Fruit fly (Drosophila melanogaster) whole organism, wandering third instar larva: ENCODE data around the gene ppk14.

Source experiments
- Abd-B ChIP-seq: fragments of >200 bp; optimal IDR thresholded peaks from 2 replicates; lab custom pipeline; 2017; ENCODE audit warnings: missing biosample characterization, missing genetic modification characterization
- CG9705 ChIP-seq: fragments of 200-800 bp; sonication (Bioruptor generic); optimal IDR thresholded peaks from 2 replicates; lab custom pipeline; 2018; ENCODE audit warnings: missing biosample characterization, mild to moderate bottlenecking, missing genetic modification characterization
- CrebA ChIP-seq: fragments of 200-800 bp; sonication (Bioruptor generic); optimal IDR thresholded peaks from 2 replicates; lab custom pipeline; 2016; ENCODE audit warnings: missing biosample characterization, mild to moderate bottlenecking, missing genetic modification characterization, borderline replicate concordance
- Dif ChIP-seq: fragments of 200-275, 200-300 bp; sonication (Bioruptor generic); optimal IDR thresholded peaks from 2 replicates; lab custom pipeline; 2018; ENCODE audit warnings: missing biosample characterization, missing genetic modification characterization; ENCODE audit not compliant: partially characterized antibody
- GATAd ChIP-seq: sonication (Bioruptor generic); optimal IDR thresholded peaks from 2 replicates; lab custom pipeline; 2016; ENCODE audit warnings: missing biosample characterization, missing genetic modification characterization
- HLH106 ChIP-seq: fragments of 200-800 bp; optimal IDR thresholded peaks from 3 replicates; lab custom pipeline; 2019; ENCODE audit warnings: missing biosample characterization, mild to moderate bottlenecking, missing genetic modification characterization, moderate library complexity
- Hnf4 ChIP-seq: fragments of 200-800 bp; sonication (Bioruptor generic); optimal IDR thresholded peaks from 2 replicates; lab custom pipeline; 2016; ENCODE audit warnings: missing biosample characterization, mild to moderate bottlenecking, missing genetic modification characterization
- Hr78 ChIP-seq: fragments of >200 bp; optimal IDR thresholded peaks from 2 replicates; lab custom pipeline; 2017; ENCODE audit warnings: missing biosample characterization, missing genetic modification characterization
- Hr83 ChIP-seq: fragments of 200-300 bp; sonication (Bioruptor generic); optimal IDR thresholded peaks from 2 replicates; lab custom pipeline; 2016; ENCODE audit warnings: missing biosample characterization, mild to moderate bottlenecking, missing genetic modification characterization, moderate library complexity; ENCODE audit not compliant: poor library complexity, severe bottlenecking
- Jra ChIP-seq: sonication (Bioruptor generic); optimal IDR thresholded peaks from 2 replicates; lab custom pipeline; 2016; ENCODE audit warnings: missing biosample characterization, missing genetic modification characterization
- Mio ChIP-seq: sonication (Bioruptor generic); optimal IDR thresholded peaks from 2 replicates; lab custom pipeline; 2016; ENCODE audit warnings: missing biosample characterization, missing genetic modification characterization
- Myc ChIP-seq: fragments of >200 bp; optimal IDR thresholded peaks from 2 replicates; lab custom pipeline; 2017
- OdsH ChIP-seq: fragments of 200-800 bp; sonication (Bioruptor generic); optimal IDR thresholded peaks from 2 replicates; lab custom pipeline; 2016; ENCODE audit warnings: missing biosample characterization, mild to moderate bottlenecking, missing genetic modification characterization
- Rel ChIP-seq, 2 experiments: fragments of 200-800 bp; sonication (Bioruptor generic) in 1 of 2; optimal IDR thresholded peaks; 2 replicates in 1 of 2; 3 replicates in 1 of 2; lab custom pipeline; 2016 to 2019; ENCODE audit warnings: mild to moderate bottlenecking in 2 of 2, missing biosample characterization in 2 of 2, missing genetic modification characterization in 2 of 2, moderate library complexity in 1 of 2
- Sp1 ChIP-seq: fragments of 200-800 bp; sonication (Bioruptor generic); optimal IDR thresholded peaks from 3 replicates; lab custom pipeline; 2019; ENCODE audit warnings: missing biosample characterization, mild to moderate bottlenecking, missing genetic modification characterization, moderate library complexity
- Vsx2 ChIP-seq: fragments of 200-300, 225-300 bp; sonication (Bioruptor generic); optimal IDR thresholded peaks from 2 replicates; lab custom pipeline; 2018; ENCODE audit warnings: missing biosample characterization, missing genetic modification characterization; ENCODE audit not compliant: partially characterized antibody
- br ChIP-seq: fragments of 200-800 bp; sonication (Bioruptor generic); optimal IDR thresholded peaks from 2 replicates; lab custom pipeline; 2016; ENCODE audit warnings: missing biosample characterization, missing genetic modification characterization
- dl ChIP-seq, 2 experiments: fragments of 175-275, 200-275 bp in 1 of 2; fragments of 200-275 bp in 1 of 2; sonication (Bioruptor generic); optimal IDR thresholded peaks; lab custom pipeline; 2018; ENCODE audit warnings: mild to moderate bottlenecking in 2 of 2, missing biosample characterization in 2 of 2, missing genetic modification characterization in 2 of 2, moderate library complexity in 2 of 2; ENCODE audit not compliant: partially characterized antibody in 2 of 2, insufficient read depth in 1 of 2
- dmrt93B ChIP-seq: fragments of 200-800 bp; sonication (Bioruptor generic); optimal IDR thresholded peaks from 2 replicates; lab custom pipeline; 2018; ENCODE audit warnings: missing biosample characterization, mild to moderate bottlenecking, missing genetic modification characterization
- dsf ChIP-seq: sonication (Bioruptor generic); optimal IDR thresholded peaks from 2 replicates; lab custom pipeline; 2016; ENCODE audit warnings: missing biosample characterization, missing genetic modification characterization, borderline replicate concordance
- ey ChIP-seq: fragments of 200-800 bp; sonication (Bioruptor generic); optimal IDR thresholded peaks from 2 replicates; lab custom pipeline; 2016; ENCODE audit warnings: missing biosample characterization, missing genetic modification characterization
- foxo ChIP-seq, 2 experiments: fragments of 200-800 bp; sonication (Bioruptor generic); optimal IDR thresholded peaks; 2 replicates in 1 of 2; 3 replicates in 1 of 2; lab custom pipeline; 2016 to 2017; ENCODE audit warnings: missing biosample characterization in 2 of 2, missing genetic modification characterization in 2 of 2
- fru ChIP-seq: fragments of 200-800 bp; sonication (Bioruptor generic); optimal IDR thresholded peaks from 3 replicates; lab custom pipeline; 2016; ENCODE audit warnings: missing biosample characterization, mild to moderate bottlenecking, missing genetic modification characterization
- h ChIP-seq: fragments of 200-800 bp; sonication (Bioruptor generic); optimal IDR thresholded peaks from 3 replicates; lab custom pipeline; 2016; ENCODE audit warnings: missing biosample characterization, mild to moderate bottlenecking, missing genetic modification characterization
- jim ChIP-seq: fragments of 175-275, 200-325 bp; sonication (Bioruptor generic); optimal IDR thresholded peaks from 2 replicates; lab custom pipeline; 2016; ENCODE audit warnings: missing biosample characterization, mild to moderate bottlenecking, missing genetic modification characterization
- pan ChIP-seq: fragments of >200 bp; optimal IDR thresholded peaks from 2 replicates; lab custom pipeline; 2017
- psq ChIP-seq: fragments of 200-800 bp; sonication (Bioruptor generic); optimal IDR thresholded peaks from 3 replicates; lab custom pipeline; 2017; ENCODE audit warnings: missing biosample characterization, mild to moderate bottlenecking, missing genetic modification characterization, moderate library complexity
- rgr ChIP-seq: fragments of 200-800 bp; sonication (Bioruptor generic); optimal IDR thresholded peaks from 3 replicates; lab custom pipeline; 2016; ENCODE audit warnings: missing biosample characterization, mild to moderate bottlenecking, missing genetic modification characterization
- sage ChIP-seq: fragments of 200-800 bp; sonication (Bioruptor generic); optimal IDR thresholded peaks from 2 replicates; lab custom pipeline; 2016; ENCODE audit warnings: missing biosample characterization, mild to moderate bottlenecking, missing genetic modification characterization
- sv ChIP-seq: fragments of 200-800 bp; sonication (Bioruptor generic); optimal IDR thresholded peaks from 3 replicates; lab custom pipeline; 2016; ENCODE audit warnings: missing biosample characterization, missing genetic modification characterization
- tai ChIP-seq: sonication (Bioruptor generic); optimal IDR thresholded peaks from 2 replicates; lab custom pipeline; 2016; ENCODE audit warnings: missing biosample characterization, missing genetic modification characterization
- woc ChIP-seq: sonication (Bioruptor generic); optimal IDR thresholded peaks from 2 replicates; lab custom pipeline; 2016; ENCODE audit warnings: missing biosample characterization, mild to moderate bottlenecking, missing genetic modification characterization

Gene ppk14

DNA sequence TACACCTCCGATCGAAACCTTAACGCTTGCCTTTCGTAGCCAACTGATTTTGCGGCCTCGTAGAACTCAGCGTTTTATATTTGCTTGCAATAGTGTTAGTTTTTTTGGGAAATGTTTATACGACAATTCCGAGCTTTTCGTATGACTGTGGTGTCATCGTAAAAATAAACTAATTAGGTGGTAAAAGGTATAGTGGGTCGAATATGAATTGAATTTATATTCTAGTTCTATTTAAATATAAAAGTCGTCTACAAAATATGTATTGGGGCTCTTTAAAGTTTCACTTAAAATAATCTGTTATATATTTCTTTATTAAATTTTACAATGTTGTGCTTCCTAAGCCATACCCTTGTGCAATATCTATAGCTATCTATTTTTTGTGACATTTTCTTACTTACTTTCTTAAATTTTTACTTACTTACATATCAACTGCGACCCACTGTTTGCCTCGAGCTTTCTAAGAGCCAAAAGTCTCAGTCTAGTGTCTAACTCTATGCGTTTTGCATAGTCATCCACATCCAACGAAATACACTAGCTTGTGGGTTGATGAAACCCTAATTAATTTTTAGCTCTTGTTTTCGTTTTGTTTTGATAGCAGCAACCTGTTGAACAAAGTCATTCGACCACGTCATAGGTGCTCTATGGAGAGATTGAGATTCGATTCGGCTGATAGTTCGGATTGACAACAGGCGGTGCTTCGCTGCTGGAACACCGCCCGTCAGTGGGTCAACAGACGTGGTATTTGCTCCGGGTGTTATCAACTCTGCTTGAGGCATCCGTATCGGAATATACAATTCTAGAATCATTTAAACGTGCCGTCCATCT, 3.6 kb upstream of the ppk14 start, which contains the start of gene CG9498:
Gene CG9498, minus strand, starts transcription at position 51 of the 825 bp plus-strand sequence.
- TF ChIP-seq foxo (GFP tag; optimal IDR thresholded peaks at IDR 0.05; lab: Kevin White, UChicago), result peak in 1 of 2 experiments; percentile 74
- TF ChIP-seq fru, result peak; percentile 22
- no peak for TF ChIP-seq Abd-B (GFP tag; lab: Kevin White, UChicago)
- peak; percentile 47 for TF ChIP-seq OdsH (GFP tag; lab: Kevin White, UChicago)
- TF ChIP-seq Jra (GFP tag; lab: Kevin White, UChicago), result no peak
- peak; percentile 37 for TF ChIP-seq Vsx2 (GFP tag; lab: Kevin White, UChicago)
- TF ChIP-seq HLH106 (tag; lab: Kevin White, UChicago), result peak; percentile 0
- TF ChIP-seq sv (GFP tag; lab: Kevin White, UChicago), result peak; percentile 24

- TF ChIP-seq fru, result peak; percentile 43
- no peak for TF ChIP-seq CG9705 (GFP tag; lab: Kevin White, UChicago)
- no peak for TF ChIP-seq Dif (GFP tag; lab: Kevin White, UChicago)
- peak; percentile 45 for TF ChIP-seq rgr (GFP tag; lab: Kevin White, UChicago)
- peak; percentile 66 for TF ChIP-seq h
- peak; percentile 29 for TF ChIP-seq HLH106 (tag; lab: Kevin White, UChicago)
- TF ChIP-seq pan (lab: Kevin White, UChicago), result no peak
- peak; percentile 53 for TF ChIP-seq sv (GFP tag; lab: Kevin White, UChicago)
- TF ChIP-seq foxo (GFP tag; optimal IDR thresholded peaks at IDR 0.05; lab: Kevin White, UChicago), result peak in 1 of 2 experiments; percentile 71
- no peak for TF ChIP-seq Vsx2 (GFP tag; lab: Kevin White, UChicago)
- no peak for TF ChIP-seq dsf (GFP tag; lab: Kevin White, UChicago)
- TF ChIP-seq ey, result peak; percentile 36
- no peak for TF ChIP-seq sage
- peak; percentile 18 for TF ChIP-seq OdsH (GFP tag; lab: Kevin White, UChicago)
- TF ChIP-seq psq (GFP tag; lab: Kevin White, UChicago), result peak; percentile 5
- TF ChIP-seq br, result peak; percentile 14
- TF ChIP-seq, all 38 proteins: peak for 10
Measured at dm6 chr2L:6351809-6352182, 3.0 kb upstream of the ppk14 start.

dm6 chr2L:6354231-6354630, 525 bp upstream of the ppk14 start, which contains the start of gene ppk7:
Gene ppk7 (minus strand): TSS chr2L:6354331.
- no peak for TF ChIP-seq jim (GFP tag; lab: Kevin White, UChicago)
- no peak for TF ChIP-seq woc (GFP tag; lab: Kevin White, UChicago)
- TF ChIP-seq CG9705 (GFP tag; lab: Kevin White, UChicago), result no peak
- TF ChIP-seq tai (GFP tag; lab: Kevin White, UChicago), result no peak
- TF ChIP-seq br, result no peak
- no peak for TF ChIP-seq CrebA (GFP tag; lab: Kevin White, UChicago)
- no peak for TF ChIP-seq Hnf4 (GFP tag; lab: Kevin White, UChicago)
- TF ChIP-seq ey, result no peak
- TF ChIP-seq Hr83 (GFP tag; lab: Kevin White, UChicago), result no peak
- TF ChIP-seq Rel (GFP tag; optimal IDR thresholded peaks at IDR 0.05; lab: Kevin White, UChicago), result no peak
- no peak for TF ChIP-seq Rel (tag; optimal IDR thresholded peaks at IDR 0.05; lab: Kevin White, UChicago)
- TF ChIP-seq dsf (GFP tag; lab: Kevin White, UChicago), result no peak
- TF ChIP-seq Abd-B (GFP tag; lab: Kevin White, UChicago), result no peak
- TF ChIP-seq OdsH (GFP tag; lab: Kevin White, UChicago), result no peak
- TF ChIP-seq Sp1 (GFP tag; lab: Kevin White, UChicago), result no peak
- TF ChIP-seq dmrt93B (GFP tag; lab: Kevin White, UChicago), result no peak
- TF ChIP-seq, all 38 proteins: peak for 0

dm6 chr2L:6356134-6356533, 1.4 kb downstream of the ppk14 start:
- TF ChIP-seq pan (lab: Kevin White, UChicago) (no peak), HLH106 (tag; lab: Kevin White, UChicago) (no peak), Hr78 (GFP tag; lab: Kevin White, UChicago) (no peak), tai (GFP tag; lab: Kevin White, UChicago) (no peak), dsf (GFP tag; lab: Kevin White, UChicago) (no peak), Mio (no peak), GATAd (GFP tag; lab: Kevin White, UChicago) (no peak), Jra (GFP tag; lab: Kevin White, UChicago) (no peak), Myc (lab: Kevin White, UChicago) (no peak), rgr (GFP tag; lab: Kevin White, UChicago) (no peak), woc (GFP tag; lab: Kevin White, UChicago) (no peak), ey (no peak), OdsH (GFP tag; lab: Kevin White, UChicago) (no peak), dl (GFP tag; optimal IDR thresholded peaks at IDR 0.05; lab: Kevin White, UChicago; ENCODE audit: insufficient read depth in 1 of 2, partially characterized antibody in 2 of 2) (no peak), br (no peak), Hr83 (GFP tag; lab: Kevin White, UChicago) (no peak), Rel (GFP tag; optimal IDR thresholded peaks at IDR 0.05; lab: Kevin White, UChicago) (no peak), Rel (tag; optimal IDR thresholded peaks at IDR 0.05; lab: Kevin White, UChicago) (no peak), psq (GFP tag; lab: Kevin White, UChicago) (no peak)
